Fruit fly (Drosophila melanogaster): Measurements from ENCODE around the gene CG12402.

Gene CG12402

DNA sequence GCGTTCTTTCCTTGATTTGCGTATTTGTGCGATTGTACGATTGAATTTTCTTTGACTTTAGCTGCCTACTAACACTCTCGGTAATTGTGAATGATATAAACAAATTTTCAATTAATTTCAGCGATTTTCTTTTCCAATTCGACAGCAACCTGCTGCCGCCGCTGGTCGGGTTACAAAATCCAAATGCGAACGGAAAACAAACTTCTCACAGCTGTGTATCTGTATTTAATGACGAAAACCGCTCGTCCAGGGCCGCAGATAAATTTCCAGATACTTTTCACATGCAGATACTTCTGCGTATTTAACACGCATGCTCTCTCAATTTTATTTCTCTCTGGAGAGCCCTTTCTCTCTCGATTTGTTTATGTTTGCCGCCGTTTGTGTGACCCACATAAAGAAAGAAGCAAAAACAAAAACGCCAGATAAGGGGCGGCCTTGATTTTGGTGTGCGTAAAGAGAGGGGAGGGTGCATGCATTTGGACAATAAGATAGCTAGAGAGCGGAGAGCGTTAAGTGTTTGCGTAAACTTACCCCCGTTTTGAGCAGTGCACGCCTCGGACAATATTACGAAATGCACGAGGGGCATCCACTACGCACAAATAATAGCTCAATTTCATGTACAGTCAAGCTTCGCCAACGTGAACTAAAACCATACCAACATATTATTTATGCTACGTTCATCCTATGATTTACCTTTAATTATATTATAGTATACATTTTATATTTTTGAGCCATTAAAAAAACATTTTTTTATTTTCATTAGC is at the start of gene CG12402:
CG12402 (minus strand) TSS at position 164 of the 764 bp plus-strand sequence.
- TF ChIP-seq CG12605 (GFP tag; IDR thresholded peaks at IDR 0.05) (peak; percentile 70), Pif1B (GFP tag; optimal IDR thresholded peaks at IDR 0.05) (peak; percentile 8), CG14655 (GFP tag; optimal IDR thresholded peaks at IDR 0.05) (peak; percentile 40), CG15710 (tag; optimal IDR thresholded peaks at IDR 0.05) (no peak), CG8159 (tag; optimal IDR thresholded peaks at IDR 0.05) (peak; percentile 20), Ets98B (GFP tag; IDR thresholded peaks at IDR 0.05) (peak; percentile 70; the same call in 1 of the 2 replicates), CG4496 (GFP tag; IDR thresholded peaks at IDR 0.05) (peak; percentile 60; the same call in 2 of the 3 replicates), CG9948 (tag; optimal IDR thresholded peaks at IDR 0.05) (peak; percentile 16), CG32121 (GFP tag; IDR thresholded peaks at IDR 0.05) (peak; percentile 74), Pif1A (GFP tag; optimal IDR thresholded peaks at IDR 0.05) (peak; percentile 14), gl (tag; optimal IDR thresholded peaks at IDR 0.05) (no peak), rn (GFP tag; IDR thresholded peaks at IDR 0.05) (0 out of 2 replicates have a peak, but pooled peaks have one; percentile 35), D1 (tag; optimal IDR thresholded peaks at IDR 0.05) (peak; percentile 14), CG17806 (tag; optimal IDR thresholded peaks at IDR 0.05) (no peak), fd96Ca (GFP tag; IDR thresholded peaks at IDR 0.05) (peak; percentile 68; the same call in 2 of the 3 replicates), Snoo (tag; optimal IDR thresholded peaks at IDR 0.05) (no peak)

DNA sequence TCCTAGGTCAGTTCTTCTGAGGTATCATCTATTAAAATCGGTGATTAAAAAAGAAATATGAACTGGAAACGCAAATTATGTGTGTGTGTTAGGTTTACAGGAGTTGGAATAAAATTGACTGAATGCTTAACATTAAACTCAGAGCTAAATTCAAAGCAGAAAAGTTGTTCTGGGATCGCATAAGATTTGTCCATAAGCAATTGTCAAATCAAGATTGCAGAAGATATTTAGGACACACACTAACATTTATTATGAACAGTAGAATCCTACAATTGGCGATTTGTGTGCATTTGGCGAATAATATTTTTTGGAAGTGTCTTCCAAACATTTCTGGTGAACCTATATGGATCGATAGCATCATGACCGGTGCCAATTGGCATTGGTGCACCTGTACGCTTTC is 49.2 kb upstream of the CG12402 start, which contains the start of gene CG31533:
CG31533 (minus strand) TSS at position 101 of the 400 bp plus-strand sequence.
- no peak for TF ChIP-seq CG15710 (tag; optimal IDR thresholded peaks at IDR 0.05)
- TF ChIP-seq Pif1B (GFP tag; optimal IDR thresholded peaks at IDR 0.05) = no peak
- no peak for TF ChIP-seq CG32121 (GFP tag; IDR thresholded peaks at IDR 0.05)
- TF ChIP-seq D1 (tag; optimal IDR thresholded peaks at IDR 0.05) = no peak
- TF ChIP-seq Snoo (tag; optimal IDR thresholded peaks at IDR 0.05) = no peak
- TF ChIP-seq CG9948 (tag; optimal IDR thresholded peaks at IDR 0.05) = no peak
- no peak for TF ChIP-seq Ets98B (GFP tag; IDR thresholded peaks at IDR 0.05)
- no peak for TF ChIP-seq CG10348 (GFP tag; IDR thresholded peaks at IDR 0.05)
- TF ChIP-seq rn (GFP tag; IDR thresholded peaks at IDR 0.05) = no peak
- no peak for TF ChIP-seq CG12605 (GFP tag; IDR thresholded peaks at IDR 0.05)
- TF ChIP-seq CG34367 (tag; optimal IDR thresholded peaks at IDR 0.05) = no peak
- no peak for TF ChIP-seq CG8301 (tag; optimal IDR thresholded peaks at IDR 0.05)
- no peak for TF ChIP-seq EcR (GFP tag; optimal IDR thresholded peaks at IDR 0.05)
- TF ChIP-seq gl (tag; optimal IDR thresholded peaks at IDR 0.05) = no peak
- no peak for TF ChIP-seq CG17806 (tag; optimal IDR thresholded peaks at IDR 0.05)

DNA sequence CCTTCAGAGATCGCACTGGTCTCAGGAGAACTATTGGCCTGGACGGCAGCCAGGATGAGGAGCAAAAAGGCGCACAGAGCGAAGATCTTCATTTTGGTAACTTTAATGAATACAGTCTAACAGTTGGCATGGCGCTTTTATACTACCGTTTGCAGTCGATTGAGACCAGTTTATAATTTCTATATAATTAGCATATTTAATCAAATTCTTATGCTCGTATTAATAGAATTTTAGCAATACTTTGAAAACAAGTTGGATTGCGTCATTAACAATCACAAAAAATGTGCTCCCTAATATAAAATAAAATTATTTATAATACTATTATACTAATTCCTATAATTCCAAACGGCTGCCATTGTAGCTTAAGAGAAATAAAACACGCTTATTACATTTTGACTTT is 46.2 kb upstream of the CG12402 start, which contains the start of gene CG44215:
CG44215 (minus strand) TSS at position 101 of the 400 bp plus-strand sequence.
- TF ChIP-seq CG4496 (GFP tag; IDR thresholded peaks at IDR 0.05) (no peak), fd96Ca (GFP tag; IDR thresholded peaks at IDR 0.05) (no peak), Ets98B (GFP tag; IDR thresholded peaks at IDR 0.05) (no peak), CG8159 (tag; optimal IDR thresholded peaks at IDR 0.05) (no peak), CG34367 (tag; optimal IDR thresholded peaks at IDR 0.05) (no peak)

DNA sequence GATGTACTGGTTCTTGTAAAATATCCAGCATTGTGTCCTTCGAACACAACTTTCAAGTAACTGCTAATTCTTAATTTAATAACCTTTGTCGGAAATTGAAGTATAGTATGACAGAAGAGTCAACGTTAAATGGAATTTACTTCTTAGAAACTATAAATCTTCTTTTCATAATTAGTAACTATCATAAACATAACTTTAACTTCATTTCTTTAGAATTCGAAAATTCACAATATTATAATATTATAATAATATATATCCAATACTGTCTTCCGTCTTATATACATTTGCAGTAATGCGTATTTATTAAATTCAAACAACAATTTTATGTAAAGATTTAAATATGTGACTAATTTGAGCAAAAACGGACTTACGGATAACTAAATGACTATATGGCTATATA is 45.6 kb upstream of the CG12402 start, which contains the start of gene Recs1:
Recs1 (minus strand) TSS at position 101 of the 400 bp plus-strand sequence.
- no peak for TF ChIP-seq Pif1A (GFP tag; optimal IDR thresholded peaks at IDR 0.05)
- no peak for TF ChIP-seq D1 (tag; optimal IDR thresholded peaks at IDR 0.05)
- no peak for TF ChIP-seq CG14655 (GFP tag; optimal IDR thresholded peaks at IDR 0.05)
- TF ChIP-seq rn (GFP tag; IDR thresholded peaks at IDR 0.05) = no peak
- no peak for TF ChIP-seq fd96Ca (GFP tag; IDR thresholded peaks at IDR 0.05)
- TF ChIP-seq Ets98B (GFP tag; IDR thresholded peaks at IDR 0.05) = no peak
- TF ChIP-seq CG10348 (GFP tag; IDR thresholded peaks at IDR 0.05) = no peak
- TF ChIP-seq CG15710 (tag; optimal IDR thresholded peaks at IDR 0.05) = no peak
- TF ChIP-seq CG12605 (GFP tag; IDR thresholded peaks at IDR 0.05) = no peak
- TF ChIP-seq gl (tag; optimal IDR thresholded peaks at IDR 0.05) = no peak
- no peak for TF ChIP-seq CG8159 (tag; optimal IDR thresholded peaks at IDR 0.05)
- no peak for TF ChIP-seq CG4496 (GFP tag; IDR thresholded peaks at IDR 0.05)
- TF ChIP-seq CG13204 (GFP tag; optimal IDR thresholded peaks at IDR 0.05) = no peak
- TF ChIP-seq CG32121 (GFP tag; IDR thresholded peaks at IDR 0.05) = no peak
- TF ChIP-seq EcR (GFP tag; optimal IDR thresholded peaks at IDR 0.05) = no peak

DNA sequence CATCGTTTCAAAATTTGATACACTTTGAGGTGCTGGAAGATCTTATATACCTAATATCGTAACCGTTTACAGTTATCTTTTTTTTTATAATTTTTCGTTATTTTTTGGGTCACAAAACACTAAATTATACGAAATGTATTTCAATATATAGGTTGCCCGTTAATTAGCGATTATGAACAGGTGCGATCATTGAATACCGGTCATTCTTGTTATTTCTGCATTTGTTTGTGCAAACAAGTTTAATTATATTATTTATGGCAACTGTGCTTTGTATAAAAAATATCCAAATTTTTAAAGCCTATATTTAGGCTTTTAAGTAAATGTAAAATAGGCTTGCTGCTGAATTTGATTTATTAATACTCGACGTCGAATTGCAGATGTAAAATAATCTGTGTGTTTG is 44.4 kb upstream of the CG12402 start, which contains the start of gene CG42500:
CG42500 (minus strand) TSS at position 101 of the 400 bp plus-strand sequence.
- TF ChIP-seq CG13204 (GFP tag; optimal IDR thresholded peaks at IDR 0.05) (no peak), gl (tag; optimal IDR thresholded peaks at IDR 0.05) (no peak), Ets98B (GFP tag; IDR thresholded peaks at IDR 0.05) (no peak), CG9948 (tag; optimal IDR thresholded peaks at IDR 0.05) (no peak)

DNA sequence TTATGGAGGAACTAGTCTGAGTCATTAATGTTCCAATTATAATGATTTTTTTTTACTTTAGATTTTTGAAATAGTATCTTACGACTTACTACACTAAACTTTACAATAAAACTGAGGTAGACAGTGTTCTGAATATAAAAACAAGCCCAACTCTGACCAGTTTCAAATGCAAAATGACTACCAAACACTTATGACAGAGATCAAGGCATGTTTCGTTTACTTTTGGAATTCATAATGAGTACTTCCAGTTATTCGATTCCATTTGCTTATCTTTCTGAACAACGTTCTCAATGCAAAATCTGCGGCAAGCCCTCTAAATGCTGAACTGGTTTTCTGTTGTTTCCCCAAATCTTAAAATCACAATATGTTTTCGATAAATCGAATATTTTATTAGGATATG is 43.7 kb upstream of the CG12402 start, which contains the start of gene CG14355:
CG14355 (minus strand) TSS at position 101 of the 400 bp plus-strand sequence.
- no peak for TF ChIP-seq Pif1A (GFP tag; optimal IDR thresholded peaks at IDR 0.05)
- no peak for TF ChIP-seq CG8301 (tag; optimal IDR thresholded peaks at IDR 0.05)
- no peak for TF ChIP-seq CG13204 (GFP tag; optimal IDR thresholded peaks at IDR 0.05)
- TF ChIP-seq CG12605 (GFP tag; IDR thresholded peaks at IDR 0.05) = no peak
- no peak for TF ChIP-seq CG8159 (tag; optimal IDR thresholded peaks at IDR 0.05)
- TF ChIP-seq CG4496 (GFP tag; IDR thresholded peaks at IDR 0.05) = no peak
- TF ChIP-seq rn (GFP tag; IDR thresholded peaks at IDR 0.05) = no peak
- TF ChIP-seq D1 (tag; optimal IDR thresholded peaks at IDR 0.05) = no peak
- no peak for TF ChIP-seq CG9948 (tag; optimal IDR thresholded peaks at IDR 0.05)
- TF ChIP-seq fd96Ca (GFP tag; IDR thresholded peaks at IDR 0.05) = no peak
- TF ChIP-seq CG17806 (tag; optimal IDR thresholded peaks at IDR 0.05) = no peak
- no peak for TF ChIP-seq CG14655 (GFP tag; optimal IDR thresholded peaks at IDR 0.05)
- TF ChIP-seq EcR (GFP tag; optimal IDR thresholded peaks at IDR 0.05) = no peak
- TF ChIP-seq CG15710 (tag; optimal IDR thresholded peaks at IDR 0.05) = no peak
- TF ChIP-seq gl (tag; optimal IDR thresholded peaks at IDR 0.05) = no peak
- TF ChIP-seq Pif1B (GFP tag; optimal IDR thresholded peaks at IDR 0.05) = no peak
- TF ChIP-seq CG32121 (GFP tag; IDR thresholded peaks at IDR 0.05) = no peak
- TF ChIP-seq CG10348 (GFP tag; IDR thresholded peaks at IDR 0.05) = no peak
- no peak for TF ChIP-seq Snoo (tag; optimal IDR thresholded peaks at IDR 0.05)
